Fruit fly (Drosophila melanogaster): Measurements from ENCODE around the gene wam.

dm6 chr3R:23283702-23284101 is 4.1 kb downstream of the wam start, which contains the start of gene CG6763:
- TF ChIP-seq fru (GFP tag; optimal IDR thresholded peaks at IDR 0.05) = no peak
- TF ChIP-seq h (GFP tag; optimal IDR thresholded peaks at IDR 0.05) = no peak
- TF ChIP-seq brk (GFP tag; optimal IDR thresholded peaks at IDR 0.05) = no peak
- TF ChIP-seq lola (GFP tag; optimal IDR thresholded peaks at IDR 0.05) = no peak
- no peak for TF ChIP-seq Dif (GFP tag; optimal IDR thresholded peaks at IDR 0.05; ENCODE audit: partially characterized antibody)
- TF ChIP-seq Hr78 (GFP tag; optimal IDR thresholded peaks at IDR 0.05) = no peak
- TF ChIP-seq pan (optimal IDR thresholded peaks at IDR 0.05) = no peak
- no peak for TF ChIP-seq Jra (GFP tag; optimal IDR thresholded peaks at IDR 0.05)
- TF ChIP-seq woc (GFP tag; optimal IDR thresholded peaks at IDR 0.05) = no peak
- no peak for TF ChIP-seq ey (GFP tag; optimal IDR thresholded peaks at IDR 0.05)
- TF ChIP-seq Rel (GFP tag; optimal IDR thresholded peaks at IDR 0.05) = no peak
- no peak for TF ChIP-seq Rel (tag; optimal IDR thresholded peaks at IDR 0.05)
